Worm (Caenorhabditis elegans): ENCODE results near the gene nsy-7.

Gene nsy-7

DNA sequence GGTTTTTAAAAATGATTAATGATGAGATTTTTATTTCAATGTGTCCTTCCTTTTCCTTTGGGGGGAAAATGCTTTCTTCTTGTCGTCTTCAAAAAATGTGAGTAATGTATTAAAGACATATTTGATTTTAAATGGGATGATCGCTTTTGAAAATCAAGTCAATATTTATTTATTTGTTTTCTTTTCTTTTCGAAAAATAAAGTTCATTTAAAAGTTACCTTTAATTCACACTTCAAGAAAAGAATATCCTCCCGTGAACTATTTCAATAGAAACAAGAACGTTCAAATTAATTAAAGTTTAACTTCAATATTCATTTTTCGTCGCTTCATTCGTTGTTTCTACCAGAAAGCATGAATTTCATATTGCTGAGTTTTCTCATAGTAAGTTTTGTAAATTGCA is 29.0 kb upstream of the nsy-7 start, which contains the start of gene irld-8:
TSS of gene irld-8 (plus strand) at position 301 of the 400 bp plus-strand sequence.
- TF ChIP-seq hmbx-1 (tag; optimal IDR thresholded peaks at IDR 0.05) (no peak), tra-4 (tag; optimal IDR thresholded peaks at IDR 0.05) (no peak), B0310.2 (tag; optimal IDR thresholded peaks at IDR 0.05) (no peak), flt-1 (GFP tag; IDR thresholded peaks at IDR 0.05) (no peak), F13C5.2 (tag; optimal IDR thresholded peaks at IDR 0.05) (no peak), ama-1 (optimal IDR thresholded peaks at IDR 0.05) (no peak), hnd-1 (tag; optimal IDR thresholded peaks at IDR 0.05) (no peak), tbx-37 (GFP tag; conservative IDR thresholded peaks at IDR 0.05) (no peak), ceh-13 (GFP tag; optimal IDR thresholded peaks at IDR 0.05) (no peak), sea-1 (GFP tag; conservative IDR thresholded peaks at IDR 0.05) (no peak), aly-1 (tag; optimal IDR thresholded peaks at IDR 0.05) (no peak), scrt-1 (GFP tag; IDR thresholded peaks at IDR 0.05) (no peak), ets-7 (tag; optimal IDR thresholded peaks at IDR 0.05) (no peak)

DNA sequence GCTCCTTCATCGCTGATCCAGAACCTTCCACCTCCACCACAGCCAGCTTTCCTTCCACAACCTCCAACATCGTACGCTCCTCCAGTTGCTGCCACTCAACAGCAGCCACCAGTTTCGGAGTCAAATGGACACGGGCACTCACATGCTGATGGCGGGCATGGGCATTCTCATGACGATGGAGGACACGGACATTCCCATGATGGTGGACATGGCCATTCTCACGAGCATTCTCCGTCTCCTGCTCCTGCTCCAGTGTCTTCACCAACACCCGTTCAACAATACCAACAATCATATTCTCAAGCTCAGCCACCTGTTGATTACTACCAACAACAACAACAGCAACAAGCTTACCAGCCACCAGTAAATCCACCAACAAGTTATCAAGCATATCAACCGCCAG is 28.1 kb upstream of the nsy-7 start:
- no peak for TF ChIP-seq hmbx-1 (tag; optimal IDR thresholded peaks at IDR 0.05)
- TF ChIP-seq hnd-1 (tag; optimal IDR thresholded peaks at IDR 0.05), result no peak
- no peak for TF ChIP-seq ets-7 (tag; optimal IDR thresholded peaks at IDR 0.05)
- TF ChIP-seq tbx-37 (GFP tag; conservative IDR thresholded peaks at IDR 0.05), result no peak
- TF ChIP-seq ama-1 (optimal IDR thresholded peaks at IDR 0.05), result no peak
- no peak for TF ChIP-seq ceh-13 (GFP tag; optimal IDR thresholded peaks at IDR 0.05)

DNA sequence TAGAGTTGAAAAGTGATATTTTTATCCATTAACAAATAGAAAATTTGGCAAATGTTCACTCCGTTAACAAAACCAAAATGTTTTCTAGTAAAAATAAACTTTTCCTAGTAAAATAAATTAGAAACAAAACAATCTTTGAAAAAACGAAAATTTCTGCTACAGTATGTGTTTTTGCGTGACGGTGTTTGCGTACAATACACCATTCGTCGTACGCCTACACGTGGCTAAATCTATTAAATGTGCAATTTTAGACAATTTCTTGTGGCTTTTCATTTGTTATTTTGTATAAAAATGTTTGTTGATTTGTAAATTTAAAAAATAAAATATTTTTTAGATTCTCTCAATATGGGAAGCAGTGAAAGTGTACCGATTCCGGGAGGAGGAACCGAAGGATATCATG is 26.7 kb upstream of the nsy-7 start, which contains the start of gene Y42H9AR.1:
TSS of gene Y42H9AR.1 (plus strand) at position 233 of the 400 bp plus-strand sequence.
- TF ChIP-seq F13C5.2 (tag; optimal IDR thresholded peaks at IDR 0.05), result peak; percentile 3
- TF ChIP-seq ets-7 (tag; optimal IDR thresholded peaks at IDR 0.05), result no peak
- no peak for TF ChIP-seq B0310.2 (tag; optimal IDR thresholded peaks at IDR 0.05)
- TF ChIP-seq ama-1 (optimal IDR thresholded peaks at IDR 0.05), result no peak
- TF ChIP-seq pes-1 (GFP tag; IDR thresholded peaks at IDR 0.05), result no peak

DNA sequence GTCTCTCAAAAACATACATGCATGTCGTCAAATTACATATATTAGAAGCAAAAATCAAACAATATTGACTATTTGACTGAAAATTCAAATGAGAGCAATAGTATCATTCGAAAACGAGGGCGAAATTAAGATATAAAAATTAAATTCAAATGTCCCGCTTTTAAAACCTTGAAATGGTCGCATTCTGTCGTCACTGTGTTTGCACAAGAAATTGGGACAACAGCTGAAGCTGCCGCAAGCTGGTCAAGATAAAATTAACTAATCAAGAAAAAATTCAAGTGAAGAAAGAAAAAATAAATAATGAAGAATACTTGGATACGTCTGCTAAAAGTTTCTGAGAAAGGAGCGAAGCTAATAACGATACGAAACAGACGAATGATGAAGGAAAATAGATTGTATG is 26.2 kb upstream of the nsy-7 start:
- TF ChIP-seq aly-1 (tag; optimal IDR thresholded peaks at IDR 0.05) (no peak), pes-1 (GFP tag; IDR thresholded peaks at IDR 0.05) (no peak), ceh-36 (tag; optimal IDR thresholded peaks at IDR 0.05) (no peak), hmbx-1 (tag; optimal IDR thresholded peaks at IDR 0.05) (no peak), F13C5.2 (tag; optimal IDR thresholded peaks at IDR 0.05) (no peak), ama-1 (optimal IDR thresholded peaks at IDR 0.05) (no peak), sea-1 (GFP tag; conservative IDR thresholded peaks at IDR 0.05) (no peak), ets-7 (tag; optimal IDR thresholded peaks at IDR 0.05) (no peak), hnd-1 (tag; optimal IDR thresholded peaks at IDR 0.05) (no peak), ceh-13 (GFP tag; optimal IDR thresholded peaks at IDR 0.05) (no peak), tra-4 (tag; optimal IDR thresholded peaks at IDR 0.05) (no peak), B0310.2 (tag; optimal IDR thresholded peaks at IDR 0.05) (no peak), tbx-11 (GFP tag; IDR thresholded peaks at IDR 0.05) (no peak), flt-1 (GFP tag; IDR thresholded peaks at IDR 0.05) (no peak), tbx-37 (GFP tag; conservative IDR thresholded peaks at IDR 0.05) (no peak)

DNA sequence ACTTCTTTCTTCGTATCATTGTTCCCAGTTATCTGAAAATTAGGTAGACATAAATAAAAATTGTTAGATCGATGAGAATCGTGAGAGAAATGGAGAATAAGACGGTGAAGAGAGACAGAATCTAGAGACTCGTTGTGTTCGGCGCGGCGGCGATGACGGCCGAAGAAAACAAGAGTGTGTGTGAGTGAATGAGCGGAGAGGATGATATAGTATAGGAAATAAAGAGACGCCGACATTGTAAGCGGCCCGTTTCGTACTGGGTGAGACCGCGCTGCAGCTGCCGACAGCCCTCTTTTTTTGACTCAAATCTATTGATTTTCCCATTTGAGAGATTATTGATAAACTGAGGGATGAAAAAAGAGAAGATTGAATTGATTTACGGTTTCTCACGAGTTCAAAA is 25.7 kb upstream of the nsy-7 start, which contains the start of gene Y42H9AR.4:
TSS of gene Y42H9AR.4 (minus strand) at position 32 of the 400 bp plus-strand sequence.
- peak; percentile 27 for TF ChIP-seq F13C5.2 (tag; optimal IDR thresholded peaks at IDR 0.05)
- no peak for TF ChIP-seq ceh-36 (tag; optimal IDR thresholded peaks at IDR 0.05)

DNA sequence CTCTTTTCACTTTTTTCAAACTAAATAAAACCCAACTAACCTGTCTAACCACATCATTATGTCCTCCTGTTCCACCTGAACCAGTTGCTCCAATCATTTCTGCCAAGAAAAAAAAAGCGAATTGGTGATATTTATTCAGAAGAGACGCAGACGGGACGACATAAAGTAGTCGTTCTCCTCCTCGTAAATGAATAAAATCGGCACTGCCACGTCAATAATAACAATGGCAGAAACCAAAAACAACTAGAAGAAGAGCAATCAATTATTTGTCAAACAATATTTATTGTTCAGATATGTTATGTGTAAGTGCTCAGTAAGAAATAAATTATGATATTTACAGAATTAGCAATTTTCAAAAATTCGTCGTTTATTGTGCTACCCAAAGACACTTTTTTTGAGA is 21.1 kb upstream of the nsy-7 start, which contains the start of gene rabs-5:
TSS of gene rabs-5 (minus strand) at position 101 of the 400 bp plus-strand sequence.
- TF ChIP-seq aly-1 (tag; optimal IDR thresholded peaks at IDR 0.05) (no peak), ceh-36 (tag; optimal IDR thresholded peaks at IDR 0.05) (no peak), F13C5.2 (tag; optimal IDR thresholded peaks at IDR 0.05) (no peak), sea-1 (GFP tag; conservative IDR thresholded peaks at IDR 0.05) (no peak), tra-4 (tag; optimal IDR thresholded peaks at IDR 0.05) (no peak), scrt-1 (GFP tag; IDR thresholded peaks at IDR 0.05) (no peak), hnd-1 (tag; optimal IDR thresholded peaks at IDR 0.05) (no peak), tbx-37 (GFP tag; conservative IDR thresholded peaks at IDR 0.05) (no peak), ets-7 (tag; optimal IDR thresholded peaks at IDR 0.05) (no peak), hmbx-1 (tag; optimal IDR thresholded peaks at IDR 0.05) (no peak)

DNA sequence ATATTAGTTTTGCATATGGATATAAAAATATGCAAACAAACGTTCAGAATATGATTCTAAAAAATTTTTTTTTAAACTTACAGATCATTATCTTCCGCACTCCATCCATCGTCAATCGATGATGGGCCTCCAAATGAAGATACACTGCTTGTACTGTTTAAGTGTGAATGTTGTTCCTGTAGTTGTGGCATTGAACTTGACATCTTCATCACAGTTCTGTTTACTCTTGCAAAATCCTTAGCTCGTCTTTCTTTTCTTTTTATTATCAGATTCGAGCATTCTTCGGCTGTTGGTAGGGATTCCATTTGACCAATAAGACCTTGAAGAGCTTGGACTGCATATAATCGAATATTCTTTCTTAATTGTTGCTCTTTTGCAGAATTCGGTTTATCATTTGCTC is 18.6 kb upstream of the nsy-7 start:
- TF ChIP-seq hmg-4 (GFP tag; optimal IDR thresholded peaks at IDR 0.05) (no peak), B0310.2 (tag; optimal IDR thresholded peaks at IDR 0.05) (no peak), flt-1 (GFP tag; IDR thresholded peaks at IDR 0.05) (no peak), sea-1 (GFP tag; conservative IDR thresholded peaks at IDR 0.05) (no peak), ets-7 (tag; optimal IDR thresholded peaks at IDR 0.05) (no peak), ama-1 (optimal IDR thresholded peaks at IDR 0.05) (no peak), tbx-37 (GFP tag; conservative IDR thresholded peaks at IDR 0.05) (no peak), hnd-1 (tag; optimal IDR thresholded peaks at IDR 0.05) (no peak), tbx-11 (GFP tag; IDR thresholded peaks at IDR 0.05) (no peak), F13C5.2 (tag; optimal IDR thresholded peaks at IDR 0.05) (no peak), tra-4 (tag; optimal IDR thresholded peaks at IDR 0.05) (no peak), pes-1 (GFP tag; IDR thresholded peaks at IDR 0.05) (no peak), hmbx-1 (tag; optimal IDR thresholded peaks at IDR 0.05) (no peak), scrt-1 (GFP tag; IDR thresholded peaks at IDR 0.05) (no peak), aly-1 (tag; optimal IDR thresholded peaks at IDR 0.05) (no peak), ceh-13 (GFP tag; optimal IDR thresholded peaks at IDR 0.05) (no peak), ceh-36 (tag; optimal IDR thresholded peaks at IDR 0.05) (no peak)

DNA sequence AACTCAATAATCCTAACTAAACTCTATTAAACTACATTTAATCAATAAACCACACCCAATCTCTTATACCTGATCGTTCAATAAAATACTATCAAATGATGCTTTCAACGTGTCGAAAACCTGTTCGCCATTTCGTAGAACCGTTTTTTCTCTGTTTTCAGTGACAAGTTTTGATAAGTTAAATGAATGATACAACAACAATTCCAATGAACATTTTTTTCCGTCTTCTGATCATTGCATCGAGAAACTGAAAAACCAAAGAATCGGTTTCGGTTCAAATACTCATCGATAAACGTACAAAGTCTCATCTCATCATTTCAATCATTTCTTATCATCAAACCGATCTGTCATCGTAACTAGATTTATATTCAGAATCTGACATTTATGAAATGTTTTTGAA is 16.7 kb upstream of the nsy-7 start:
- TF ChIP-seq ceh-36 (tag; optimal IDR thresholded peaks at IDR 0.05), result no peak

Measured in whole organism, early embryonic.